Worm (Caenorhabditis elegans): ENCODE measurements around the gene rsr-2.

The rsr-2 gene

DNA sequence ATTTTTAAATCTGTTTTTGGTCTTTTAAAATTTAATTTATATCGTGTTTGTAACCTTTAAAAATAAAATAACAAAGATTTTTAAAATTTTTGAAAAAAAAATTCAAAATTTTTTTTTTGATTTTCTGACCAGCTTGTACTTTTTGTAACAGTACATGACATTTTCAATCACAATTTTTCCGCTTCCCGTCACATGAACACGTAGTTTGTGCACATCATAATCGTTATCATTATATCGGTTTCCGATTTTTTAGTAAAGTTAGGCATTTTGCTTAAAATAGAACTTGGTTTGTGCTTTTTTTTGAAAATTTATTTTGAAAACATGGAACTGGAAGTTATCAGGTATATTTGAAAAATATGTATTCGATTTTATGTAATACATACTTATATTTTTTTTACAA is 38.4 kb upstream of the rsr-2 start:
- TF ChIP-seq fos-1 (tag; optimal IDR thresholded peaks at IDR 0.05) (peak; percentile 56), ztf-4 (tag; optimal IDR thresholded peaks at IDR 0.05) (no peak), lin-39 (tag; optimal IDR thresholded peaks at IDR 0.05) (no peak), unc-39 (tag; optimal IDR thresholded peaks at IDR 0.05) (no peak)

DNA sequence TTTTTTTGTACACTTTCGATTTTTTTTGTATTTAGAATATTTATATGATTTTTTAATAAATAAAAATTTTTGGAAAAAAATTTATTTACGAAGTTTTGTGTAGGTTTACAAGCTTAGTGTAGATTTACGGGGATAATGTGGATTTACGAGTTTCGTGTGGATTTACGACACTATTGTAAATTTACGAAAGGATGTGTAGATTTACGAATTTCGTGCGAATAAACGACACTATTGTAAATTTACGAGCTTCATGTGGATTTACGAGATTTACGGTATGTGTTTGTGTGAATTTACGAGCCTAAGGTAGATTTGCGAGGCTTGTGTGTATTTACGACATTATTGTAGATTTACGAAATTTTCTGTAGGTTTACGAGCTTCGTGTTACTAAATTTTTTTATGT is 36.0 kb upstream of the rsr-2 start:
- no peak for TF ChIP-seq unc-55 (GFP tag; optimal IDR thresholded peaks at IDR 0.05)

DNA sequence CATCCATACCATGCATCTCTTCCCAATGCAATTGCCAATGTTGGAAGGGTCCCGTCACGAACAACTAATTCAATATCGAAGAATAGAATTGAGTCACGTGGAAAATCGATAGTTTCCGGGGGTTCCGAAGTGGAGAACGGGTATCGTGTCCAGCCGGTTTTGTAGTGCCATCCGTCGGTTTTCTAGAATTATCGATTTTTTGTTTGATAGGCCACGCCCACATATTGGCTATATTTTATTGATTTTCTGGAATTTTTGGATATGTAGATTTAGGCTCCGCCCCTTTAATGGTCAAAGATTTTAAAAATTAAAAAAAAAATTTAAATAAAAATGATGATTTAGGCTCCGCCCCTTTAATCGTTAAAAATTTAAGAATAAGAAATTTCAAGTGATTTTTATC is 25.9 kb upstream of the rsr-2 start:
- TF ChIP-seq aly-2 (tag; optimal IDR thresholded peaks at IDR 0.05): no peak

DNA sequence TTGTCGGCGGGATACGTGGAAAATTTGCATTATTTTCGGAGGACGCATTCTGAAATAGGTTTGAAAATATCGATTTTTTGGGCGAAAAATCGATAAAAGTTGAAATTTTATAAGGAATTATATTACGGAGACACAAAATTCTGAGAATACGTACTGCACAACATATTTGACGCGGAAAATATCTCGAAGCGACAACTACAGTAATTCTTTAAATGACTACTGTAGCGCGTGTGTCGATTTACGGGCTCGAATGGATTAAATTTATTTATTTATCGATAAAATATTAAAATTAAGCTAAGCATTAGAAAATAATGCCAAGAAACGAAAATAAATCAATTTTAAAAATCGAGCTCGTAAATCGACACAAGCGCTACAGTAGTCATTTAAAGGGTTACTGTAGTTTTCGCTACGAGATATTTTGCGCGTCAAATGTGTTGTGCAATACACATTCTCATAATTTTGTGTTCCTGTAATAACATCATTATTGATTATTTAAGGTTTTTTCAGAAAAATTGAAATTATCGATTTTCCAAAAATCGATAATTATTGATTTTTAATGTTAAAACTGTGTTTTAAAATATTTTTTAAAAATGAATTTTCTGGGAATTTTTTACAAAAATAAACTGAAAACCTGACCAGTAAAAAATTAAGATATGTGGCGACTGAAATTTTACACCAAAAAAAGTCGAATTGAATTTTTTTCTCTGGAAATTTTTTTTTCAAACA is 25.1 kb upstream of the rsr-2 start, which contains the start of gene polg-1:
polg-1 (minus strand) TSS at position 51 of the 726 bp plus-strand sequence.
- no peak for TF ChIP-seq ceh-82 (tag; optimal IDR thresholded peaks at IDR 0.05)
- no peak for TF ChIP-seq unc-55 (GFP tag; optimal IDR thresholded peaks at IDR 0.05)
- no peak for TF ChIP-seq nhr-237 (tag; optimal IDR thresholded peaks at IDR 0.05)
- TF ChIP-seq sem-4 (tag; optimal IDR thresholded peaks at IDR 0.05): no peak
- no peak for TF ChIP-seq ztf-11 (tag; optimal IDR thresholded peaks at IDR 0.05)
- TF ChIP-seq nhr-11 (tag; optimal IDR thresholded peaks at IDR 0.05): no peak
- TF ChIP-seq egl-27 (tag; optimal IDR thresholded peaks at IDR 0.05): no peak
- TF ChIP-seq unc-62 (GFP tag; optimal IDR thresholded peaks at IDR 0.05): no peak
- TF ChIP-seq ama-1 (optimal IDR thresholded peaks at IDR 0.05): no peak
- TF ChIP-seq C34F6.9 (tag; optimal IDR thresholded peaks at IDR 0.05): no peak
- TF ChIP-seq nhr-21 (tag; optimal IDR thresholded peaks at IDR 0.05): no peak
- no peak for TF ChIP-seq nhr-12 (tag; optimal IDR thresholded peaks at IDR 0.05)
- TF ChIP-seq R02D3.7 (tag; optimal IDR thresholded peaks at IDR 0.05): no peak
- no peak for TF ChIP-seq nhr-77 (tag; optimal IDR thresholded peaks at IDR 0.05)
- no peak for TF ChIP-seq gmeb-1 (tag; optimal IDR thresholded peaks at IDR 0.05)
- no peak for TF ChIP-seq sma-9 (GFP tag; optimal IDR thresholded peaks at IDR 0.05)
- TF ChIP-seq sma-9 (tag; optimal IDR thresholded peaks at IDR 0.05): no peak
- no peak for TF ChIP-seq lin-13 (GFP tag; optimal IDR thresholded peaks at IDR 0.05)

DNA sequence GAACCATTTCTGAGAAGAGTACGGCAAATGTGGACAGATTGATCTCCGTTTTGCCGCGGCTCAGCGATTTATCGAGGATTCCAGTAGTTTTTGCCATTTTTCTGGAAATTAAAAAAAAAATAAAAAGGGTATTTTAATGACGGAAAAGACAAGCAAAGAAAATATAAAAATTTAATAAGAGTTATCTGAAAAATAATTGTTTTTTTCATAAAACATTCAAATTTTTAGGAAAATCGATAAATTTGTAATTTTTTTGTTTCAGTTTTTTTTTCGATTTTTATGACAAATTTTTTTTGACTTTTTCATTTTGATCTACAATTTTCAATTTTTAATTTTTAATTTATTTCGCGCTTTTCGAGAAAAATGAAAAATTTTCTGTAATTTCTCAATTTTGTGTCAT is 22.9 kb upstream of the rsr-2 start, which contains the start of gene trpp-5:
trpp-5 (minus strand) TSS at position 101 of the 400 bp plus-strand sequence.
- TF ChIP-seq lin-13 (GFP tag; optimal IDR thresholded peaks at IDR 0.05) (no peak), unc-39 (tag; optimal IDR thresholded peaks at IDR 0.05) (no peak), mab-5 (tag; optimal IDR thresholded peaks at IDR 0.05) (no peak), lsy-2 (tag; optimal IDR thresholded peaks at IDR 0.05) (no peak), mdl-1 (tag; optimal IDR thresholded peaks at IDR 0.05) (no peak), egl-27 (tag; optimal IDR thresholded peaks at IDR 0.05) (no peak), nhr-12 (tag; optimal IDR thresholded peaks at IDR 0.05) (no peak)

DNA sequence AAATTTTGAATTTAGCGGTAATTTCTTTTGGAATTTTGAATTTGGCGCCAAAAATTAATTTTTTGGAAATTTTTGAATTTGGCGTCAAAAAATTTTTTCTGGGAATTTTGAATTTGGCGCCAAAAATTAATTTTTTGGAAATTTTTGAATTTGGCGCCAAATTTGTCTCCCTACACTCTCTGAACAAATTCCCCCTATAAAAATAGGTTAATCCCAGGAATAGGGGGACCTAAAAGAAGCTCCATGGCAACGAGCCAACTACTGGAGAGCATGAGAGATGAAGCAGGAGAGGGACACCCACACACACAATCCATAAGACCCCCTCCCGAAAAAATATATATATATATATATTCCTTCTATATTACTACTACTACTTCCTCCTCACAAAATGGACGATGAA is 22.2 kb upstream of the rsr-2 start, which contains the start of gene aqp-12:
aqp-12 (plus strand) TSS at position 301 of the 400 bp plus-strand sequence.
- TF ChIP-seq snpc-4 (tag; optimal IDR thresholded peaks at IDR 0.05) (no peak), nhr-25 (tag; optimal IDR thresholded peaks at IDR 0.05) (no peak), aly-2 (tag; optimal IDR thresholded peaks at IDR 0.05) (no peak), nhr-6 (tag; optimal IDR thresholded peaks at IDR 0.05) (no peak), crh-2 (tag; optimal IDR thresholded peaks at IDR 0.05) (no peak)

DNA sequence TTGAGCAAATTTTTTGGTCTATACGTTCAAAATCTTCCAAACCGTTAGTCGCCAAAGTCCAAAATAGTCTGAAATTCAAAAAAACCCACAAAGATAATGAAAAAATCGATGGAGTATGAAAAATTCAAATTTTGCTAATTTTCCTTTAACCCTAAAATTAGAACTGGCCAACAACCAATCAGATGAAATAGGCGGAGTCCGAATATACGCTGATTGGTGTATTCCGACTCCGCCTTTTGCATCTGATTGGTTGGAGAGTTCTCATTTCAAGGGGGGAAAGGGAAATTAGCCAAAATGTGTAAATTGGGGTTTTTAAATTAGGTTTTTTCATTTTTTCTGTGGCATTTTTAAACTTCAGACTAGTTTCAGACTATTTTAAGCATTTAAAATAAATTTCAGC is 20.5 kb upstream of the rsr-2 start:
- no peak for TF ChIP-seq R02D3.7 (tag; optimal IDR thresholded peaks at IDR 0.05)
- no peak for TF ChIP-seq snpc-4 (tag; optimal IDR thresholded peaks at IDR 0.05)
- TF ChIP-seq unc-62 (GFP tag; optimal IDR thresholded peaks at IDR 0.05): no peak
- no peak for TF ChIP-seq nhr-10 (tag; optimal IDR thresholded peaks at IDR 0.05)
- TF ChIP-seq ztf-11 (tag; optimal IDR thresholded peaks at IDR 0.05): no peak
- TF ChIP-seq lsy-2 (tag; optimal IDR thresholded peaks at IDR 0.05): no peak
- no peak for TF ChIP-seq nhr-6 (tag; optimal IDR thresholded peaks at IDR 0.05)
- TF ChIP-seq mbf-1 (tag; optimal IDR thresholded peaks at IDR 0.05): no peak
- no peak for TF ChIP-seq egl-27 (tag; optimal IDR thresholded peaks at IDR 0.05)
